Worm (Caenorhabditis elegans) whole organism, midembryonic: ENCODE data around the gene Y17G9B.11.

ENCODE experiments used
- T22C8.4 ChIP-seq: fragments of 200-800 bp; sonication (Bioruptor generic); IDR thresholded peaks from 2 replicates; pipeline ENCODE4 v1.3.6; 2022; ENCODE audit warnings: missing genetic modification characterization, missing compliant biosample characterization
- cog-1 ChIP-seq: sonication (generic microtip); optimal IDR thresholded peaks from 2 replicates; lab custom pipeline; 2016; ENCODE audit warnings: missing genetic modification characterization, missing compliant biosample characterization
- flt-1 ChIP-seq: fragments of 200-800 bp; sonication (Bioruptor generic); IDR thresholded peaks from 2 replicates; pipeline ENCODE4 v1.3.6; 2022; ENCODE audit warnings: missing genetic modification characterization, missing compliant biosample characterization
- klf-2 ChIP-seq: fragments of 200-800 bp; sonication (Bioruptor generic); conservative IDR thresholded peaks from 2 replicates; pipeline ENCODE4 v1.3.6; 2022; ENCODE audit warnings: missing genetic modification reagents, missing genetic modification characterization, missing compliant biosample characterization
- med-1 ChIP-seq: sonication (generic microtip); optimal IDR thresholded peaks from 2 replicates; lab custom pipeline; 2017; ENCODE audit warnings: missing genetic modification characterization, mild to moderate bottlenecking, missing compliant biosample characterization, antibody characterized with exemption, missing genetic modification reagents; ENCODE audit not compliant: insufficient read depth
- ref-1 ChIP-seq: fragments of 200-800 bp; sonication (Bioruptor generic); conservative IDR thresholded peaks from 2 replicates; pipeline ENCODE4 v1.3.6; 2022; ENCODE audit warnings: missing genetic modification reagents, missing genetic modification characterization, missing compliant biosample characterization
- tab-1 ChIP-seq: fragments of 200-800 bp; sonication (Bioruptor generic); IDR thresholded peaks from 2 replicates; pipeline ENCODE4 v1.3.6; 2022; ENCODE audit warnings: missing genetic modification characterization, missing compliant biosample characterization
- ztf-23 ChIP-seq: fragments of 200-800 bp; sonication (Bioruptor generic); IDR thresholded peaks from 2 replicates; pipeline ENCODE4 v1.3.6; 2022; ENCODE audit warnings: missing genetic modification reagents, missing genetic modification characterization, missing compliant biosample characterization
- ztf-29 ChIP-seq: fragments of 200-800 bp; sonication (Bioruptor generic); IDR thresholded peaks from 2 replicates; pipeline ENCODE4 v1.3.6; 2022; ENCODE audit warnings: missing genetic modification reagents, missing genetic modification characterization, missing compliant biosample characterization

The Y17G9B.11 gene

ce11 chrIV:4744167-4744566, 12.2 kb upstream of the Y17G9B.11 start, which contains the start of gene hoe-1:
Gene hoe-1 (minus strand): TSS chrIV:4744267.
- TF ChIP-seq ztf-29 (GFP tag; lab: Robert Waterston, UW) (no peak), T22C8.4 (GFP tag; lab: Robert Waterston, UW) (no peak), klf-2 (GFP tag; lab: Robert Waterston, UW) (no peak), cog-1 (tag; lab: Kevin White, UChicago) (no peak), flt-1 (no peak), med-1 (GFP tag; lab: Kevin White, UChicago) (no peak)

- TF ChIP-seq flt-1 (no peak), T22C8.4 (GFP tag; lab: Robert Waterston, UW) (no peak), ztf-23 (GFP tag; lab: Robert Waterston, UW) (no peak), ztf-29 (GFP tag; lab: Robert Waterston, UW) (no peak), cog-1 (tag; lab: Kevin White, UChicago) (no peak), med-1 (GFP tag; lab: Kevin White, UChicago) (no peak), tab-1 (no peak), klf-2 (GFP tag; lab: Robert Waterston, UW) (no peak), ref-1 (GFP tag; lab: Robert Waterston, UW) (no peak)
Observed at ce11 chrIV:4745422-4745821, 11.0 kb upstream of the Y17G9B.11 start, which contains the start of gene timm-17B.1. Gene timm-17B.1 (minus strand): TSS chrIV:4745492.

- no peak for TF ChIP-seq ztf-29 (GFP tag; lab: Robert Waterston, UW)
- TF ChIP-seq T22C8.4 (GFP tag; lab: Robert Waterston, UW): no peak
- no peak for TF ChIP-seq med-1 (GFP tag; lab: Kevin White, UChicago)
- TF ChIP-seq ztf-23 (GFP tag; lab: Robert Waterston, UW): no peak
- no peak for TF ChIP-seq cog-1 (tag; lab: Kevin White, UChicago)
- no peak for TF ChIP-seq klf-2 (GFP tag; lab: Robert Waterston, UW)
- no peak for TF ChIP-seq ref-1 (GFP tag; lab: Robert Waterston, UW)
- TF ChIP-seq flt-1: no peak
- TF ChIP-seq tab-1: no peak
Observed at ce11 chrIV:4747553-4747952, 8.9 kb upstream of the Y17G9B.11 start, which contains the start of gene tctn-1. Gene tctn-1 (minus strand): TSS chrIV:4747832.

DNA sequence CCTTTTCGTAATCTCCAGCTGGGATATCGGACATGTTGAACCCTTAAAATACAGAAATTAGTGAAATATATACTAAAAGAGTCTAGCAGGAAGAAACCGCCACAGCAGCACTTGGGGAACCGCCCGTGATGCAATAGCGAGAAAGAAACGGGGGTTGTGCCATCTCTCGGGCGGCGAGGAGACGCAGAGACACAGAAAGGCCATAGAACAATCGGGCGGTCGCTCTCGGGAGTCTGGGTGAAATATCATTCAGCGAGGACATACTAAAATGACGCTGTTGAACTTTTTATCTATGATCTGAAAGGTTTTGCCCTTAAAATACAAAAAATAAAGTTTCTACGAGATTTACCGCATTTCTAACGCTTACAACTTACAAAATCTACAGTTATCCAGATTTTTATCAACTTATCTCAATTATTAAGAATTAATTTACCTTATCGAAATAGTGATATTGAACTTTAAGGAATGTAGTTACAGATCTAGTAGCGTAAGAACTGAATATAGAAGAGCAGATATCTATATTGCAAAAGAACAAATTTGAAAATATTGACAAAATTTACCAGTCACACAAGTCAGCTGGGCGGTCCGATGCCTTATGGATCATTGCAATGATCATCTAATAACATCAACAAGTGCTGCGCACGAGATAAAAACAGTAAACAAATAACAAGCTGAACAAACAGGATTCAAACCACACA, 7.8 kb upstream of the Y17G9B.11 start, which contains the start of gene cyc-2.1:
cyc-2.1 (minus strand) TSS at position 605 of the 698 bp plus-strand sequence.
- no peak for TF ChIP-seq ztf-29 (GFP tag; lab: Robert Waterston, UW)
- 0 out of 2 replicates have a peak, but pooled peaks have one; percentile 46 for TF ChIP-seq ztf-23 (GFP tag; lab: Robert Waterston, UW)
- TF ChIP-seq T22C8.4 (GFP tag; lab: Robert Waterston, UW): no peak
- TF ChIP-seq flt-1: 0 out of 2 replicates have a peak, but pooled peaks have one; percentile 58

DNA sequence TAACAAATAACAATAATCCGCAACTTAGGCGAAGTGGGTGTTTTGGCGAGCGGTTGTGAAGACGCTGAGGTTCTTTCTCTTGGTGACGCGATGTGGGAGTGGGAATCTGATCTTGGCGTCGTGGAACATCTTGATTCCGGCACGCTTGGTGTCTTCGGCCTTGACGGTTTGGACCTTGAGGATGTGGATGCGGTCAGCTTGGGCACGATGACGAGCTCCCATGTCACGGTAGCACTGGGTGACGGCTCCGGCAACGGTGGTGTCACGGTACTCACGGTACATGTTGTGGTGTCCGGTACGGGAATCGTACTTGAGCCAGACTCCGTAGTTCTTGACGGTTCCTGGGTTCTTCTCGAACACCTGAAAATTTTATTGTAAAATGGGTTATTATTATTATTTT, 7.2 kb upstream of the Y17G9B.11 start:
- TF ChIP-seq ref-1 (GFP tag; lab: Robert Waterston, UW): no peak
- TF ChIP-seq T22C8.4 (GFP tag; lab: Robert Waterston, UW): no peak
- TF ChIP-seq cog-1 (tag; lab: Kevin White, UChicago): no peak
- TF ChIP-seq flt-1: peak; percentile 56; the same call in 1 of the 2 replicates
- no peak for TF ChIP-seq tab-1
- 0 out of 2 replicates have a peak, but pooled peaks have one; percentile 30 for TF ChIP-seq ztf-23 (GFP tag; lab: Robert Waterston, UW)

DNA sequence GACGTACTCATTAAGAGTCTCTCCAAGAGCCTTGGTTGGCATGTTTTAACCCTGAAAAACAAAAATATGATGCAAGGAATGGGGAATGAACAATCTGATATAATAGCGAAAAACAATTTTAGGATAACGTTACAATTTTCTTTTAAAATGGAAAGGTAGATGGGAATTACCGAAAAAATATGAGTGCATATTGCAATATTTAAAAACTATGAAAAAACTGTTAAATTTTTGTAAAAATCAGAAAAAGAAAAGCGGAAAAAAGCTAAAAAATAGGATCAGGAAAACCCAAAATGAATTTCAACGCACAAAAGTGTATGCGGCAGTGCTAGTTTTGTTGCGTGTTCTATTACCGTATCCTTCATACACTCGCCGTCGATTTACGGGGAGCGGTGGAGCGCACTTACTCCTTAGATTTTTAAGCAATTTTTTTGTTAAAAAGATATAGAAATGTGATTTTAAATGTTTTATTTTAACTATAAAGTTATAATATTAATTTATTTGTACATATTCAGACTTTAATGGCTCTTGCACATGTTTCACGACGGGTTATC, 6.6 kb upstream of the Y17G9B.11 start, which contains the start of the genes rpl-20 and Y17G9B.5:
rpl-20 (minus strand) TSS at position 51 of the 551 bp plus-strand sequence.
Y17G9B.5 (plus strand) TSS at position 513 of the 551 bp plus-strand sequence.
- TF ChIP-seq tab-1 (peak; percentile 58; the same call in 1 of the 2 replicates), cog-1 (tag; lab: Kevin White, UChicago) (peak; percentile 99), T22C8.4 (GFP tag; lab: Robert Waterston, UW) (peak; percentile 75), ref-1 (GFP tag; lab: Robert Waterston, UW) (0 out of 2 replicates have a peak, but pooled peaks have one; percentile 31), klf-2 (GFP tag; lab: Robert Waterston, UW) (peak; percentile 41; the same call in 1 of the 2 replicates), flt-1 (peak; percentile 94), med-1 (GFP tag; lab: Kevin White, UChicago) (peak; percentile 36), ztf-29 (GFP tag; lab: Robert Waterston, UW) (peak; percentile 85), ztf-23 (GFP tag; lab: Robert Waterston, UW) (peak; percentile 95)

- TF ChIP-seq T22C8.4 (GFP tag; lab: Robert Waterston, UW): no peak
- TF ChIP-seq flt-1: no peak
- no peak for TF ChIP-seq ref-1 (GFP tag; lab: Robert Waterston, UW)
Observed at ce11 chrIV:4751814-4752213, 4.6 kb upstream of the Y17G9B.11 start, which contains the start of gene Y17G9B.4. Gene Y17G9B.4 (plus strand): TSS chrIV:4752119.

- no peak for TF ChIP-seq klf-2 (GFP tag; lab: Robert Waterston, UW)
- TF ChIP-seq ref-1 (GFP tag; lab: Robert Waterston, UW): no peak
- TF ChIP-seq ztf-23 (GFP tag; lab: Robert Waterston, UW): no peak
- TF ChIP-seq cog-1 (tag; lab: Kevin White, UChicago): no peak
- no peak for TF ChIP-seq tab-1
- no peak for TF ChIP-seq flt-1
- TF ChIP-seq T22C8.4 (GFP tag; lab: Robert Waterston, UW): no peak
- no peak for TF ChIP-seq med-1 (GFP tag; lab: Kevin White, UChicago)
- no peak for TF ChIP-seq ztf-29 (GFP tag; lab: Robert Waterston, UW)
Observed at ce11 chrIV:4758659-4759058, 2.3 kb downstream of the Y17G9B.11 start, which contains the start of gene Y17G9B.8. Gene Y17G9B.8 (minus strand): TSS chrIV:4758840.
